Fruit fly (Drosophila melanogaster) whole organism, embryonic: ENCODE data around the gene Ets97D.
A peak's percentile ranks its signal among the peaks of the same experiment; 100 is the strongest.

Experiments used
- Atf3 ChIP-seq: fragments of 200-800 bp; sonication (Bioruptor generic); optimal IDR thresholded peaks from 3 replicates; lab custom pipeline; 2016; ENCODE audit warnings: missing biosample characterization, missing genetic modification characterization
- Bdp1 ChIP-seq: fragments of 200-800 bp; sonication (Bioruptor generic); optimal IDR thresholded peaks from 3 replicates; lab custom pipeline; 2016; ENCODE audit warnings: missing biosample characterization, missing genetic modification characterization
- CG10543 ChIP-seq: fragments of 200-800 bp; sonication (Bioruptor generic); optimal IDR thresholded peaks from 3 replicates; lab custom pipeline; 2017; ENCODE audit warnings: missing biosample characterization, mild to moderate bottlenecking, missing genetic modification characterization, moderate library complexity
- CG12299 ChIP-seq: fragments of 200-800 bp; sonication (Bioruptor generic); optimal IDR thresholded peaks from 2 replicates; lab custom pipeline; 2018; ENCODE audit warnings: missing biosample characterization, mild to moderate bottlenecking, missing genetic modification characterization
- CG15601 ChIP-seq: fragments of 200-800 bp; sonication (Bioruptor generic); optimal IDR thresholded peaks from 3 replicates; lab custom pipeline; 2019; ENCODE audit warnings: missing biosample characterization, mild to moderate bottlenecking, missing genetic modification characterization, moderate library complexity
- CG2199 ChIP-seq: fragments of 200-800 bp; sonication (Bioruptor generic); IDR thresholded peaks from 3 replicates; pipeline ENCODE4 v1.3.6; 2022; ENCODE audit warnings: missing biosample characterization, missing genetic modification characterization
- CG33213 ChIP-seq: fragments of 200-800 bp; sonication (Bioruptor generic); optimal IDR thresholded peaks from 3 replicates; lab custom pipeline; 2016; ENCODE audit warnings: missing biosample characterization, missing genetic modification characterization
- CG33557 ChIP-seq: fragments of 200-800 bp; sonication (Bioruptor generic); optimal IDR thresholded peaks from 2 replicates; lab custom pipeline; 2019; ENCODE audit warnings: missing biosample characterization, mild to moderate bottlenecking, missing genetic modification characterization, moderate library complexity
- CG4424 ChIP-seq: fragments of 200-800 bp; sonication (Bioruptor generic); optimal IDR thresholded peaks from 3 replicates; lab custom pipeline; 2016; ENCODE audit warnings: missing biosample characterization, missing genetic modification characterization
- CG7556 ChIP-seq: fragments of 200-800 bp; sonication (Bioruptor generic); optimal IDR thresholded peaks from 2 replicates; lab custom pipeline; 2017; ENCODE audit warnings: missing biosample characterization, mild to moderate bottlenecking, missing genetic modification characterization
- CG7839 ChIP-seq: fragments of 200-800 bp; sonication (Bioruptor generic); optimal IDR thresholded peaks from 3 replicates; lab custom pipeline; 2018; ENCODE audit warnings: missing biosample characterization, mild to moderate bottlenecking, missing genetic modification characterization, moderate library complexity
- CG8281 ChIP-seq: fragments of 200-800 bp; sonication (Bioruptor generic); optimal IDR thresholded peaks from 2 replicates; lab custom pipeline; 2018; ENCODE audit warnings: missing biosample characterization, mild to moderate bottlenecking, missing genetic modification characterization, moderate library complexity
- CG8359 ChIP-seq: fragments of 200-800 bp; sonication (Bioruptor generic); optimal IDR thresholded peaks from 2 replicates; lab custom pipeline; 2017; ENCODE audit warnings: missing biosample characterization, mild to moderate bottlenecking, missing genetic modification characterization, borderline replicate concordance
- CG8388 ChIP-seq: fragments of 200-800 bp; sonication (Bioruptor generic); optimal IDR thresholded peaks from 2 replicates; lab custom pipeline; 2019; ENCODE audit warnings: missing biosample characterization, mild to moderate bottlenecking, missing genetic modification characterization, moderate library complexity
- CG8765 ChIP-seq: fragments of 200-800 bp; sonication (Bioruptor generic); IDR thresholded peaks from 2 replicates; pipeline ENCODE4 v1.3.6; 2022; ENCODE audit warnings: missing biosample characterization, missing genetic modification characterization
- CG9797 ChIP-seq: fragments of 200-800 bp; sonication (Bioruptor generic); optimal IDR thresholded peaks from 3 replicates; lab custom pipeline; 2018; ENCODE audit warnings: missing biosample characterization, mild to moderate bottlenecking, missing genetic modification characterization
- Doc3 ChIP-seq: fragments of 200-800 bp; sonication (Bioruptor generic); IDR thresholded peaks from 3 replicates; pipeline ENCODE4 v1.3.6; 2022; ENCODE audit warnings: missing biosample characterization, missing genetic modification characterization; ENCODE audit not compliant: partially characterized antibody
- Elba2 ChIP-seq: fragments of 200-800 bp; sonication (Bioruptor generic); optimal IDR thresholded peaks from 3 replicates; lab custom pipeline; 2016; ENCODE audit warnings: missing biosample characterization, missing genetic modification characterization
- Gug ChIP-seq: fragments of 200-800 bp; sonication (Bioruptor generic); IDR thresholded peaks from 4 replicates; pipeline ENCODE4 v1.3.6; 2022; ENCODE audit warnings: missing biosample characterization, missing genetic modification characterization
- HHEX ChIP-seq: fragments of 200-800 bp; sonication (Bioruptor generic); optimal IDR thresholded peaks from 3 replicates; lab custom pipeline; 2017; ENCODE audit warnings: missing biosample characterization, mild to moderate bottlenecking, missing genetic modification characterization, missing genetic modification reagents
- HLHmδ ChIP-seq: fragments of 200-800 bp; sonication (Bioruptor generic); optimal IDR thresholded peaks from 2 replicates; lab custom pipeline; 2018; ENCODE audit warnings: missing biosample characterization, mild to moderate bottlenecking, missing genetic modification characterization, moderate library complexity
- Hmx ChIP-seq: fragments of 200-800 bp; sonication (Bioruptor generic); optimal IDR thresholded peaks from 2 replicates; lab custom pipeline; 2016; ENCODE audit warnings: missing biosample characterization, missing genetic modification characterization
- Opbp ChIP-seq: fragments of 200-800 bp; sonication (Bioruptor generic); IDR thresholded peaks from 3 replicates; pipeline ENCODE4 v1.3.6; 2022; ENCODE audit warnings: missing biosample characterization, missing genetic modification characterization; ENCODE audit not compliant: partially characterized antibody
- Poxn ChIP-seq: fragments of 200-800 bp; sonication (Bioruptor generic); IDR thresholded peaks from 2 replicates; pipeline ENCODE4 v1.3.6; 2022; ENCODE audit warnings: missing biosample characterization, missing genetic modification characterization
- Rfx ChIP-seq: fragments of 200-800 bp; sonication (Bioruptor generic); IDR thresholded peaks from 2 replicates; pipeline ENCODE4 v1.3.6; 2022; ENCODE audit warnings: missing biosample characterization, missing genetic modification characterization
- Side ChIP-seq: fragments of 200-800 bp; sonication (Bioruptor generic); optimal IDR thresholded peaks from 2 replicates; lab custom pipeline; 2016; ENCODE audit warnings: missing biosample characterization, missing genetic modification characterization
- Sox102F ChIP-seq: fragments of 200-800 bp; sonication (Bioruptor generic); optimal IDR thresholded peaks from 2 replicates; lab custom pipeline; 2018; ENCODE audit warnings: missing biosample characterization, mild to moderate bottlenecking, missing genetic modification characterization, moderate library complexity
- Vsx1 ChIP-seq: fragments of 200-800 bp; sonication (Bioruptor generic); optimal IDR thresholded peaks from 2 replicates; lab custom pipeline; 2017; ENCODE audit warnings: missing biosample characterization, mild to moderate bottlenecking, missing genetic modification characterization, missing genetic modification reagents
- ac ChIP-seq: fragments of 200-800 bp; sonication (Bioruptor generic); optimal IDR thresholded peaks from 3 replicates; lab custom pipeline; 2017; ENCODE audit warnings: missing biosample characterization, mild to moderate bottlenecking, missing genetic modification characterization
- ash1 ChIP-seq: fragments of 200-800 bp; sonication (Bioruptor generic); optimal IDR thresholded peaks from 2 replicates; lab custom pipeline; 2018; ENCODE audit warnings: missing biosample characterization, mild to moderate bottlenecking, missing genetic modification characterization
- btn ChIP-seq: fragments of 200-800 bp; sonication (Bioruptor generic); optimal IDR thresholded peaks from 2 replicates; lab custom pipeline; 2016; ENCODE audit warnings: missing biosample characterization, missing genetic modification characterization
- caup ChIP-seq: fragments of 200-800 bp; sonication (Bioruptor generic); optimal IDR thresholded peaks from 3 replicates; lab custom pipeline; 2017; ENCODE audit warnings: missing biosample characterization, mild to moderate bottlenecking, missing genetic modification characterization, moderate library complexity; ENCODE audit not compliant: severe bottlenecking
- dati ChIP-seq: fragments of 200-800 bp; sonication (Bioruptor generic); IDR thresholded peaks from 2 replicates; pipeline ENCODE4 v1.3.6; 2022; ENCODE audit warnings: missing biosample characterization, missing genetic modification characterization
- disco-r ChIP-seq: fragments of 200-800 bp; sonication (Bioruptor generic); optimal IDR thresholded peaks from 2 replicates; lab custom pipeline; 2016; ENCODE audit warnings: missing biosample characterization, missing genetic modification characterization
- emc ChIP-seq: fragments of 200-800 bp; sonication (Bioruptor generic); optimal IDR thresholded peaks from 2 replicates; lab custom pipeline; 2016; ENCODE audit warnings: missing biosample characterization, missing genetic modification characterization
- gcm2 ChIP-seq: fragments of 200-800 bp; sonication (Bioruptor generic); optimal IDR thresholded peaks from 2 replicates; lab custom pipeline; 2016; ENCODE audit warnings: missing biosample characterization, missing genetic modification characterization
- grau ChIP-seq: fragments of 200-800 bp; optimal IDR thresholded peaks from 3 replicates; lab custom pipeline; 2019; ENCODE audit warnings: missing biosample characterization, mild to moderate bottlenecking, missing genetic modification characterization, moderate library complexity
- hkb ChIP-seq, 2 experiments: fragments of 200-800 bp in 1 of 2; fragments of >200 bp in 1 of 2; sonication (Bioruptor generic) in 1 of 2; IDR thresholded peaks in 1 of 2; optimal IDR thresholded peaks in 1 of 2; 2 replicates each; pipeline versions ENCODE4 v1.3.6 to Lab custom; 2017 to 2022; ENCODE audit warnings: missing biosample characterization in 1 of 2, missing genetic modification characterization in 1 of 2
- jigr1 ChIP-seq: fragments of 200-800 bp; sonication (Bioruptor generic); IDR thresholded peaks from 3 replicates; pipeline ENCODE4 v1.3.6; 2022; ENCODE audit warnings: missing biosample characterization, missing genetic modification characterization
- knrl ChIP-seq: fragments of 200-800 bp; sonication (Bioruptor generic); IDR thresholded peaks from 3 replicates; pipeline ENCODE4 v1.3.6; 2022; ENCODE audit warnings: missing biosample characterization, missing genetic modification characterization; ENCODE audit not compliant: partially characterized antibody
- lilli ChIP-seq: fragments of 200-800 bp; sonication (Bioruptor generic); optimal IDR thresholded peaks from 3 replicates; lab custom pipeline; 2016; ENCODE audit warnings: missing biosample characterization, missing genetic modification characterization
- pb ChIP-seq: fragments of 200-800 bp; sonication (Bioruptor generic); optimal IDR thresholded peaks from 3 replicates; lab custom pipeline; 2016; ENCODE audit warnings: missing biosample characterization, missing genetic modification characterization
- rib ChIP-seq: fragments of 200-800 bp; sonication (Bioruptor generic); IDR thresholded peaks from 2 replicates; pipeline ENCODE4 v1.3.6; 2022; ENCODE audit warnings: missing biosample characterization, missing genetic modification characterization
- ro ChIP-seq: fragments of 200-800 bp; sonication (Bioruptor generic); IDR thresholded peaks from 2 replicates; pipeline ENCODE4 v1.3.6; 2022; ENCODE audit warnings: missing biosample characterization, missing genetic modification characterization
- run ChIP-seq: fragments of 200-800 bp; sonication (Bioruptor generic); optimal IDR thresholded peaks from 3 replicates; lab custom pipeline; 2018; ENCODE audit warnings: missing biosample characterization, mild to moderate bottlenecking, missing genetic modification characterization
- tx ChIP-seq: fragments of 200-800 bp; sonication (Bioruptor generic); optimal IDR thresholded peaks from 2 replicates; lab custom pipeline; 2016; ENCODE audit warnings: missing biosample characterization, missing genetic modification characterization
- unc-4 ChIP-seq: fragments of 200-800 bp; sonication (Bioruptor generic); IDR thresholded peaks from 2 replicates; pipeline ENCODE4 v1.3.6; 2022; ENCODE audit warnings: missing biosample characterization, missing genetic modification characterization; ENCODE audit not compliant: partially characterized antibody
- vnd ChIP-seq: fragments of 200-800 bp; sonication (Bioruptor generic); IDR thresholded peaks from 3 replicates; pipeline ENCODE4 v1.3.6; 2022; ENCODE audit warnings: missing biosample characterization, missing genetic modification characterization; ENCODE audit not compliant: partially characterized antibody
- z ChIP-seq: fragments of 200-800 bp; sonication (Bioruptor generic); IDR thresholded peaks from 3 replicates; pipeline ENCODE4 v1.3.6; 2022; ENCODE audit warnings: missing biosample characterization, missing genetic modification characterization

Ets97D gene

DNA sequence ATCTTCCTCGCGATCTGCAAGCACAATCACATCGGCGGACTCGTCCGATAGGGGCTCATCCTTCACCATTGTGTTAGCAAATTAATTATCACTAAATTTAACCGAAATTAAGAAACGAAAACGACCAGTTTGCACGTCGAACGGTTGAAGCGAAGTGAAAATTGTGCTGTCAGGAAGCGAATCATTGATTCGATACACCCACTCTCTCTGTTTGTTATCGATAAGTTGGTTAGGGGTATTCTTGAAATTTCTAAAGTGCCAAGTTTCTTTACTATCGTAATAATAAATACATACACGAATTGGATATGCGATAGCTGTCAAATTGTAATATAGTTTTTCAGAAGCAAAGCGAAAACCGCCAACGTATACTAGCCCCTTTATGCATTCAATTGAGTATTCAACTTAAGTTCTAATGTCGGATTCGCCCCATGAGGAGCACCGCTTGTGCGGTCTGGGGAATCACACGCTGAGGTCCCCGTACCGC, 37.1 kb downstream of the Ets97D start, which contains the start of gene Rb97D (continued):
- peak; percentile 62 for TF ChIP-seq Gug (GFP tag; lab: Robert Waterston, UW)
- peak; percentile 5 for TF ChIP-seq emc (GFP tag; lab: Kevin White, UChicago)
- peak; percentile 56 for TF ChIP-seq Bdp1 (GFP tag; lab: Kevin White, UChicago)
- TF ChIP-seq CG8359 (GFP tag; lab: Kevin White, UChicago): peak; percentile 15
- 0 out of 2 replicates have a peak, but pooled peaks have one; percentile 2 for TF ChIP-seq dati (GFP tag; lab: Robert Waterston, UW)
- peak; percentile 24 for TF ChIP-seq ac (GFP tag; lab: Kevin White, UChicago)
- peak; percentile 66 for TF ChIP-seq CG33557
- TF ChIP-seq disco-r: no peak
- TF ChIP-seq Atf3 (GFP tag; lab: Kevin White, UChicago): peak; percentile 7
- TF ChIP-seq CG15601 (tag; lab: Kevin White, UChicago): peak; percentile 73
- no peak for TF ChIP-seq gcm2 (GFP tag; lab: Kevin White, UChicago)
- peak; percentile 60 for TF ChIP-seq CG8388 (GFP tag; lab: Kevin White, UChicago)
- 0 out of 3 replicates have a peak, but pooled peaks have one; percentile 37 for TF ChIP-seq CG2199 (GFP tag; lab: Robert Waterston, UW)
- TF ChIP-seq ro (GFP tag; lab: Robert Waterston, UW): no peak; the same call in none of the 2 replicates
- TF ChIP-seq Vsx1: no peak
- no peak for TF ChIP-seq run
- no peak for TF ChIP-seq z (GFP tag; lab: Robert Waterston, UW)
- TF ChIP-seq Elba2 (GFP tag; lab: Kevin White, UChicago): no peak
- TF ChIP-seq unc-4 (GFP tag; lab: Robert Waterston, UW): peak; percentile 88
- TF ChIP-seq Side (GFP tag; lab: Kevin White, UChicago): peak; percentile 76
- peak; percentile 78 for TF ChIP-seq caup (GFP tag; lab: Kevin White, UChicago)
- peak; percentile 74 for TF ChIP-seq CG7839 (tag; lab: Kevin White, UChicago)
- TF ChIP-seq lilli (GFP tag; lab: Kevin White, UChicago): peak; percentile 80
- TF ChIP-seq rib (GFP tag; lab: Robert Waterston, UW): no peak
- peak; percentile 48 for TF ChIP-seq tx (GFP tag; lab: Kevin White, UChicago)
- peak; percentile 75 for TF ChIP-seq CG4424 (GFP tag; lab: Kevin White, UChicago)
- peak; percentile 83; the same call in 2 of the 3 replicates for TF ChIP-seq Opbp (GFP tag; lab: Robert Waterston, UW)
- TF ChIP-seq CG7556: peak; percentile 63
- no peak for TF ChIP-seq hkb (optimal IDR thresholded peaks at IDR 0.05; lab: Kevin White, UChicago)
- peak; percentile 78 for TF ChIP-seq hkb (GFP tag; IDR thresholded peaks at IDR 0.05; lab: Robert Waterston, UW)
- TF ChIP-seq Rfx: peak; percentile 85
- TF ChIP-seq ash1: no peak
- TF ChIP-seq grau (tag; lab: Kevin White, UChicago): peak; percentile 75
- no peak for TF ChIP-seq HLHmδ
- peak; percentile 88 for TF ChIP-seq knrl
- peak; percentile 44 for TF ChIP-seq HHEX (GFP tag; lab: Kevin White, UChicago)
- no peak for TF ChIP-seq jigr1
- TF ChIP-seq pb (GFP tag; lab: Kevin White, UChicago): peak; percentile 55
- peak; percentile 17 for TF ChIP-seq CG9797 (GFP tag; lab: Kevin White, UChicago)
- peak; percentile 63 for TF ChIP-seq CG33213
- no peak for TF ChIP-seq btn (GFP tag; lab: Kevin White, UChicago)
- TF ChIP-seq Doc3: peak; percentile 93
- no peak for TF ChIP-seq Poxn (GFP tag; lab: Robert Waterston, UW)
- TF ChIP-seq Hmx (GFP tag; lab: Kevin White, UChicago): peak; percentile 60
- peak; percentile 53 for TF ChIP-seq CG12299
- peak; percentile 61 for TF ChIP-seq CG10543 (GFP tag; lab: Kevin White, UChicago)
- peak; percentile 82 for TF ChIP-seq vnd (GFP tag; lab: Robert Waterston, UW)
- TF ChIP-seq CG8281 (tag; lab: Kevin White, UChicago): no peak
- TF ChIP-seq Sox102F (GFP tag; lab: Kevin White, UChicago): peak; percentile 55
- TF ChIP-seq CG8765 (GFP tag; lab: Robert Waterston, UW): peak; percentile 40; the same call in 1 of the 2 replicates
